Fruit fly (Drosophila melanogaster) Kc167 (cell line): ENCODE measurements around the gene Muted.

ENCODE experiments used
- Myc ChIP-seq: fragments of >200 bp; optimal IDR thresholded peaks from 2 replicates; lab custom pipeline; 2017; ENCODE audit warnings: missing external identifiers
- Sin3A ChIP-seq: fragments of >200 bp; optimal IDR thresholded peaks from 2 replicates; lab custom pipeline; 2018; ENCODE audit warnings: missing external identifiers
- h ChIP-seq: fragments of >200 bp; optimal IDR thresholded peaks from 3 replicates; lab custom pipeline; 2018; ENCODE audit warnings: missing external identifiers
- insv ChIP-seq: fragments of >200 bp; optimal IDR thresholded peaks from 3 replicates; lab custom pipeline; 2018; ENCODE audit warnings: missing external identifiers
- psq ChIP-seq: fragments of >200 bp; optimal IDR thresholded peaks from 2 replicates; lab custom pipeline; 2017; ENCODE audit warnings: missing external identifiers
- ttk ChIP-seq: sonication (Bioruptor generic); optimal IDR thresholded peaks from 2 replicates; lab custom pipeline; 2017; ENCODE audit warnings: missing external identifiers

Gene Muted

DNA sequence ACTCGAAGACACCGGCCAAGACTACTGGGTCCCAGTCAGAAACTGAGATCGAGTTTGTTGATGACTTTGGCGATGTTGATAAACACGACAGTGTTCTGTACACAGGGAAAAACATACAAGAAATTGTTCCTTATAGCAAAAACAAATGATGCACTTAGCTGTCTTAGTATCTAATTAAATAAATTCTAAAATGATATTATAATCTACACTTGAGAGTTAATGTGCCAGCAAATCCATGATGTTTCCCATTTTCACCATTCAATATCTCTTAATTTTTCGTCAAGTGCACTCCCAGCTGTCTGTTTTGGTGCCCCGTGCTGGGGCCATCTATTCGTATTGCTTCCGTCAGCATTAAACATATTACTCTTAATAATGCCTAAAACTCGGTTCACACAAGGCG, 37.8 kb downstream of the Muted start:
- no peak for TF ChIP-seq ttk (lab: Kevin White, UChicago)
- no peak for TF ChIP-seq insv (lab: Kevin White, UChicago)
- no peak for TF ChIP-seq psq (lab: Kevin White, UChicago)
- no peak for TF ChIP-seq Sin3A
- TF ChIP-seq Myc (lab: Kevin White, UChicago): no peak
- no peak for TF ChIP-seq h

DNA sequence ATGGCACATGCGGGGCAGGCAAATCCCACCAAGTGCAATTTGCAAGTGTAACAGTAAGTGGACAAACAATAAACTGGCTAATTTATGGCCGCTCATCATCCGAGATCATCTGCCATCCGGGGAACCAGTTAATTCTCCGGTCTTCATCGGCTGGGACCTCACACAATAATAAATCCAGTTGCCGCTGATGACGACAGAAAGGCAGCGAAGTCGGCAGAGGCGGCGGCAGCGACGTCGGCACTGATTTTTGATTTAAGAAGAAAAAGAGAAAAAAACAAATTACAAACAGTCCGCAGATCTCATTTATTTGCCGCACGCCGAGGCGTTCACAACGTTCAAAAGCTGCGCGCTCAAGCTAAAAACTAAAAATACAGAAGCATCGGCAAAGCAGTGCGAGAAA, 39.9 kb downstream of the Muted start, which contains the start of gene CG13856:
Gene CG13856, plus strand, starts transcription at position 301 of the 400 bp plus-strand sequence.
- TF ChIP-seq insv (lab: Kevin White, UChicago): no peak
- TF ChIP-seq ttk (lab: Kevin White, UChicago): no peak
- TF ChIP-seq Myc (lab: Kevin White, UChicago): no peak
- no peak for TF ChIP-seq psq (lab: Kevin White, UChicago)
- no peak for TF ChIP-seq Sin3A
- TF ChIP-seq h: no peak

DNA sequence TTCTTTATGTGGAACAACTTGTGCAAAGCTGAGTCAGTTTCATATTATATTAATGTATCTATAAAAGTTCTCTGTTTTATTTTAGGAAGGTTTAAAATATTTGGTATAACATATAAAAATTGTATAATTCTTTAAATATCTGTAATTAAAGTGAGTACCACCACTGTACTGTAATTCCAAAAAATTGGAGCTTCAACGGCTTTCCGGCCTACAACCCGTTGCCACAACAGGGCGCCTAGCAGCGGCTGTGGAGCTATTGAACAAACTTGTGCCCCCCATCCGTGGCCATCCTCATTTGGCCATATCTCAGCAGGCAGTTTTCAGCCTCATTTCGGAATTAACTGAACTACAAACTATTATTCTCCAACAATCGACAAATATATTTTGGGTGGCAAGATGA, 43.2 kb downstream of the Muted start, which contains the start of gene CG13855:
Gene CG13855, plus strand, starts transcription at position 301 of the 400 bp plus-strand sequence.
- TF ChIP-seq psq (lab: Kevin White, UChicago) (no peak), ttk (lab: Kevin White, UChicago) (no peak), insv (lab: Kevin White, UChicago) (no peak), Myc (lab: Kevin White, UChicago) (no peak), h (no peak), Sin3A (no peak)

DNA sequence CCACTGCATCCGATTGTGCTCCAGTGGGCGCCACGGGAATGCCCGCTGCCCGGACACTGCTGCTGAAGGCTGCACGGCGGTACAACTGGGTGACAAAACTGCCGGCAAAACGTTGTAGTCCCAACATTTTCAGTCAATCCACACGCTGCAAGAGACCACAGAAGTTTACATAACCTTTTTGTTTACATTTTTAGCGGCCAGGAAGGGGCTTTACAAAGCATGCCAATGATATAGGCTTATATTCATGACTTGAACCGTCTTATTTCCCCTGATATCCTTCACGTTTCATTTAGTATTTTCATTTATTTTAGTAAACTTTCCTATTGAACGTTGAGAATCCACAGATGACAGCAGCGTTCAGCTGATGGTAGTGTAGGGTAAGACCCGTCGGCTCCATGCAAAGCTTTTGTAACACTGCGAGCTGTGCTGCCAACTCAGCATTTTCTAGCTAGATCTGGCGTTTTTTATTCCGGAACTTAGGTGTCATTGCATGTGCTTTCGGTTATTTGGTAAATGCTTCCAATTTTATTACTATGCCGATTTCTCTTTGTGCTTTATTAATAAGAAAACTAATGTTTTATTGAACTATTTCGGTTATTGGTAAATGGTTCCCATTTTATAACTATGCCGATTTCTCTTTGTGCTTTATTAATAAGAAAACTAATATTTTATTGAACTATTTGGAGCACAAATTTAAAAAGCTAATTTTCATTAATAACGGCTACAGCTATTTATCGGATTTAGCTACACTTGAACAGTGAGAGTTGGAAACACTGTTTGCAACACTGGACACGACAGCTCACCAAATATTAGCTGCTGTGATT, 48.3 kb downstream of the Muted start, which contains the start of the genes CG13850 and lqfR:
Gene CG13850, minus strand, starts transcription at position 379 of the 824 bp plus-strand sequence.
Gene lqfR, plus strand, starts transcription at position 765 of the 824 bp plus-strand sequence.
- TF ChIP-seq psq (lab: Kevin White, UChicago): no peak
- TF ChIP-seq Myc (lab: Kevin White, UChicago): no peak
- TF ChIP-seq Sin3A: no peak
- no peak for TF ChIP-seq h
- TF ChIP-seq ttk (lab: Kevin White, UChicago): no peak
- no peak for TF ChIP-seq insv (lab: Kevin White, UChicago)

DNA sequence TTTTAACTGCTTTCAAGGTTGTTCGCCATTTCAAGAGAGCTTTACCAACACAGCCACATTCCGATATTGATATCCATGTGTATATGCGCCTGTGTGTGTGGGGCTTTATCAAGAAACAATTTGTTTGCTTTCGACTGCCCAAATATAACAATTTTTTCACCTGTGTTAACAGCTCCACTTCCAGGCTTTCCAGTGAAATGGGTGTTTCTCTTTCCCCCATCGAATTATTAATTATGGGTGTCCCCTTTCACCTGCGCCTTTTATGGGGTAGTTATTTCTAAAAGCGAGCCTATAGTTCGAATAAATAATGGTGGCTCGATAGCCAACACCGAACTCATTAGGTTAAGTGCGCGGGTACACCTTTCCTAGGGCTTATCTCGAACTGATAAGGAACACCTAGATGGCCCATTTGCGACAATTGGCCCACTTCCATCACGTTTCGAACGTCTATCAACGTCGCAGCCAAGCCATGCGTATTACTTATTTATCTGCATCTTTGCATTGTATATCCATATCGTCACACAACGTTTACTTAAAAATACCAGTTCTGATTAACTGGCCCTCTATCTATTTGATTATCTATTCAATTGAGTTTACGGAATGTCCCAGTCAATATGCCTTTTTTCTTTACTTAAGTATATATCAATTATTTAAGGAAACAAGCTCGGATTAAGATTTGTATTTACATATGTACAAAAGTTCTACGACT, 49.6 kb downstream of the Muted start:
- TF ChIP-seq h (no peak), Sin3A (no peak), psq (lab: Kevin White, UChicago) (no peak), insv (lab: Kevin White, UChicago) (no peak), ttk (lab: Kevin White, UChicago) (no peak), Myc (lab: Kevin White, UChicago) (no peak)
